Worm (Caenorhabditis elegans): ENCODE measurements around the gene cyk-7.

The cyk-7 gene

ce11 chrIII:7758562-7758961 is 36.6 kb downstream of the cyk-7 start, which contains the start of gene pcp-1 (continued):
- TF ChIP-seq madf-9 (GFP tag; conservative IDR thresholded peaks at IDR 0.05) (no peak), pqm-1 (tag; optimal IDR thresholded peaks at IDR 0.05) (peak; percentile 99), aha-1 (tag) (no peak), php-3 (GFP tag; IDR thresholded peaks at IDR 0.05) (peak; percentile 98), T20F7.1 (GFP tag; optimal IDR thresholded peaks at IDR 0.05) (peak; percentile 33), nhr-42 (GFP tag; IDR thresholded peaks at IDR 0.05) (no peak), nhr-48 (tag; optimal IDR thresholded peaks at IDR 0.05) (peak; percentile 61), Y5F2A.4 (GFP tag; optimal IDR thresholded peaks at IDR 0.05) (no peak), hlh-11 (tag; optimal IDR thresholded peaks at IDR 0.05) (peak; percentile 90), jun-1 (tag; optimal IDR thresholded peaks at IDR 0.05) (no peak), dve-1 (tag; optimal IDR thresholded peaks at IDR 0.05; ENCODE audit: insufficient read depth) (peak; percentile 93), cey-2 (tag; optimal IDR thresholded peaks at IDR 0.05; ENCODE audit: borderline replicate concordance, insufficient read depth) (no peak)

ce11 chrIII:7754348-7754747 is 40.9 kb downstream of the cyk-7 start, which contains the start of gene cdh-3:
cdh-3 (minus strand) TSS chrIII:7754448.
- TF ChIP-seq snpc-4 (tag; optimal IDR thresholded peaks at IDR 0.05) (no peak), zfp-2 (tag; optimal IDR thresholded peaks at IDR 0.05) (no peak), cey-2 (tag; optimal IDR thresholded peaks at IDR 0.05; ENCODE audit: borderline replicate concordance, insufficient read depth) (no peak), mep-1 (tag; optimal IDR thresholded peaks at IDR 0.05) (no peak)

Measured in whole organism, L4 larva.